Fruit fly (Drosophila melanogaster) whole organism, embryonic: ENCODE measurements around the gene CG31459.

ENCODE experiments used
- Antp ChIP-seq: fragments of 200-800 bp; sonication (Bioruptor generic); optimal IDR thresholded peaks from 3 replicates; lab custom pipeline; 2016; ENCODE audit warnings: missing biosample characterization, missing genetic modification characterization
- B-H2 ChIP-seq: fragments of 200-800 bp; sonication (Bioruptor generic); optimal IDR thresholded peaks from 2 replicates; lab custom pipeline; 2018; ENCODE audit warnings: missing biosample characterization, mild to moderate bottlenecking, missing genetic modification characterization
- Bgb ChIP-seq: fragments of 200-800 bp; sonication (Bioruptor generic); IDR thresholded peaks from 2 replicates; pipeline ENCODE4 v1.3.6; 2022; ENCODE audit warnings: missing biosample characterization, missing genetic modification characterization; ENCODE audit not compliant: partially characterized antibody
- CG10462 ChIP-seq: fragments of 200-800 bp; sonication (Bioruptor generic); optimal IDR thresholded peaks from 2 replicates; lab custom pipeline; 2016; ENCODE audit warnings: missing biosample characterization, missing genetic modification characterization
- CG11504 ChIP-seq: fragments of 200-800 bp; sonication (Bioruptor generic); optimal IDR thresholded peaks from 3 replicates; lab custom pipeline; 2019; ENCODE audit warnings: missing biosample characterization, mild to moderate bottlenecking, missing genetic modification characterization, moderate library complexity
- CG12236 ChIP-seq: fragments of 200-800 bp; sonication (Bioruptor generic); optimal IDR thresholded peaks from 2 replicates; lab custom pipeline; 2016; ENCODE audit warnings: missing biosample characterization, missing genetic modification characterization
- CG12769 ChIP-seq: fragments of 200-800 bp; sonication (Bioruptor generic); optimal IDR thresholded peaks from 2 replicates; lab custom pipeline; 2019; ENCODE audit warnings: missing biosample characterization, mild to moderate bottlenecking, missing genetic modification characterization, moderate library complexity
- CG13123 ChIP-seq: fragments of 200-800 bp; sonication (Bioruptor generic); optimal IDR thresholded peaks from 2 replicates; lab custom pipeline; 2016; ENCODE audit warnings: missing biosample characterization, missing genetic modification characterization
- CG14050 ChIP-seq: fragments of 200-800 bp; sonication (Bioruptor generic); IDR thresholded peaks from 3 replicates; pipeline ENCODE4 v1.3.6; 2022; ENCODE audit warnings: missing biosample characterization, missing genetic modification characterization
- CG16813 ChIP-seq: fragments of 200-800 bp; sonication (Bioruptor generic); IDR thresholded peaks from 3 replicates; pipeline ENCODE4 v1.3.6; 2022; ENCODE audit warnings: missing biosample characterization, missing genetic modification characterization; ENCODE audit not compliant: partially characterized antibody
- CG17802 ChIP-seq: fragments of 200-800 bp; sonication (Bioruptor generic); optimal IDR thresholded peaks from 2 replicates; lab custom pipeline; 2018; ENCODE audit warnings: missing biosample characterization, mild to moderate bottlenecking, missing genetic modification characterization, moderate library complexity
- CG2875 ChIP-seq: fragments of 200-800 bp; sonication (Bioruptor generic); optimal IDR thresholded peaks from 2 replicates; lab custom pipeline; 2017; ENCODE audit warnings: missing biosample characterization, mild to moderate bottlenecking, missing genetic modification characterization, missing genetic modification reagents
- CG3281 ChIP-seq: fragments of 200-800 bp; sonication (Bioruptor generic); optimal IDR thresholded peaks from 3 replicates; lab custom pipeline; 2017; ENCODE audit warnings: missing biosample characterization, mild to moderate bottlenecking, missing genetic modification characterization
- CG4617 ChIP-seq: fragments of 200-800 bp; sonication (Bioruptor generic); optimal IDR thresholded peaks from 3 replicates; lab custom pipeline; 2016; ENCODE audit warnings: missing biosample characterization, missing genetic modification characterization, borderline replicate concordance
- CG4854 ChIP-seq: fragments of 200-800 bp; sonication (Bioruptor generic); optimal IDR thresholded peaks from 2 replicates; lab custom pipeline; 2016; ENCODE audit warnings: missing biosample characterization, missing genetic modification characterization, inconsistent platforms
- CG6654 ChIP-seq: fragments of 200-800 bp; sonication (Bioruptor generic); optimal IDR thresholded peaks from 2 replicates; lab custom pipeline; 2017; ENCODE audit warnings: missing biosample characterization, mild to moderate bottlenecking, missing genetic modification characterization
- CG7271 ChIP-seq: fragments of 200-800 bp; sonication (Bioruptor generic); optimal IDR thresholded peaks from 2 replicates; lab custom pipeline; 2018; ENCODE audit warnings: missing biosample characterization, mild to moderate bottlenecking, missing genetic modification characterization, moderate library complexity
- CG8388 ChIP-seq: fragments of 200-800 bp; sonication (Bioruptor generic); optimal IDR thresholded peaks from 2 replicates; lab custom pipeline; 2019; ENCODE audit warnings: missing biosample characterization, mild to moderate bottlenecking, missing genetic modification characterization, moderate library complexity
- CG9215 ChIP-seq: fragments of 200-800 bp; sonication (Bioruptor generic); IDR thresholded peaks from 2 replicates; pipeline ENCODE4 v1.3.6; 2022; ENCODE audit warnings: missing biosample characterization, missing genetic modification characterization
- CG9797 ChIP-seq: fragments of 200-800 bp; sonication (Bioruptor generic); optimal IDR thresholded peaks from 3 replicates; lab custom pipeline; 2018; ENCODE audit warnings: missing biosample characterization, mild to moderate bottlenecking, missing genetic modification characterization
- D ChIP-seq, 2 experiments: fragments of 200-800 bp in 1 of 2; fragments of >200 bp in 1 of 2; sonication (Bioruptor generic) in 1 of 2; optimal IDR thresholded peaks; 2 replicates in 1 of 2; 3 replicates in 1 of 2; lab custom pipeline; 2017; ENCODE audit warnings: mild to moderate bottlenecking in 1 of 2, missing biosample characterization in 1 of 2, missing genetic modification characterization in 1 of 2, missing genetic modification reagents in 1 of 2
- Fer2 ChIP-seq: fragments of 200-800 bp; sonication (Bioruptor generic); optimal IDR thresholded peaks from 2 replicates; lab custom pipeline; 2018; ENCODE audit warnings: missing biosample characterization, mild to moderate bottlenecking, missing genetic modification characterization, moderate library complexity
- Fer3 ChIP-seq: fragments of 200-800 bp; sonication (Bioruptor generic); optimal IDR thresholded peaks from 2 replicates; lab custom pipeline; 2018; ENCODE audit warnings: missing biosample characterization, mild to moderate bottlenecking, missing genetic modification characterization, moderate library complexity
- Hr3 ChIP-seq: fragments of 200-800 bp; sonication (Bioruptor generic); optimal IDR thresholded peaks from 3 replicates; lab custom pipeline; 2016; ENCODE audit warnings: missing biosample characterization, missing genetic modification characterization
- MBD-R2 ChIP-seq: fragments of 200-800 bp; sonication (Bioruptor generic); IDR thresholded peaks from 2 replicates; pipeline ENCODE4 v1.3.6; 2022; ENCODE audit warnings: missing biosample characterization, missing genetic modification characterization
- Meics ChIP-seq: fragments of 200-800 bp; sonication (Bioruptor generic); optimal IDR thresholded peaks from 2 replicates; lab custom pipeline; 2017; ENCODE audit warnings: missing biosample characterization, mild to moderate bottlenecking, missing genetic modification characterization
- Oaz ChIP-seq: fragments of 200-800 bp; sonication (Bioruptor generic); IDR thresholded peaks from 2 replicates; pipeline ENCODE4 v1.3.6; 2022; ENCODE audit warnings: missing biosample characterization, missing genetic modification characterization
- Opbp ChIP-seq: fragments of 200-800 bp; sonication (Bioruptor generic); IDR thresholded peaks from 3 replicates; pipeline ENCODE4 v1.3.6; 2022; ENCODE audit warnings: missing biosample characterization, missing genetic modification characterization; ENCODE audit not compliant: partially characterized antibody
- Scr ChIP-seq: fragments of 200-800 bp; sonication (Bioruptor generic); IDR thresholded peaks from 2 replicates; pipeline ENCODE4 v1.3.6; 2022; ENCODE audit warnings: missing biosample characterization, missing genetic modification characterization; ENCODE audit not compliant: partially characterized antibody
- bab2 ChIP-seq: fragments of 200-800 bp; sonication (Bioruptor generic); optimal IDR thresholded peaks from 2 replicates; lab custom pipeline; 2016; ENCODE audit warnings: missing biosample characterization, missing genetic modification characterization
- chif ChIP-seq, 2 experiments: fragments of 200-800 bp; sonication (Bioruptor generic); optimal IDR thresholded peaks; 3 replicates each; lab custom pipeline; 2016; ENCODE audit warnings: missing biosample characterization in 2 of 2, missing genetic modification characterization in 2 of 2
- chinmo ChIP-seq: fragments of 200-800 bp; sonication (Bioruptor generic); IDR thresholded peaks from 4 replicates; pipeline ENCODE4 v1.3.6; 2022; ENCODE audit warnings: missing biosample characterization, missing genetic modification characterization; ENCODE audit not compliant: partially characterized antibody
- croc ChIP-seq: fragments of 200-800 bp; sonication (Bioruptor generic); conservative IDR thresholded peaks from 3 replicates; pipeline ENCODE4 v1.3.6; 2022; ENCODE audit warnings: missing biosample characterization, missing genetic modification characterization
- emc ChIP-seq: fragments of 200-800 bp; sonication (Bioruptor generic); optimal IDR thresholded peaks from 2 replicates; lab custom pipeline; 2016; ENCODE audit warnings: missing biosample characterization, missing genetic modification characterization
- fu2 ChIP-seq: fragments of 200-800 bp; sonication (Bioruptor generic); optimal IDR thresholded peaks from 2 replicates; lab custom pipeline; 2016; ENCODE audit warnings: missing biosample characterization, missing genetic modification characterization
- gce ChIP-seq: fragments of 200-800 bp; sonication (Bioruptor generic); IDR thresholded peaks from 3 replicates; pipeline ENCODE4 v1.3.6; 2022; ENCODE audit warnings: missing biosample characterization, missing genetic modification characterization
- gfzf ChIP-seq: fragments of 200-800 bp; sonication (Bioruptor generic); optimal IDR thresholded peaks from 2 replicates; lab custom pipeline; 2016; ENCODE audit warnings: missing biosample characterization, mild to moderate bottlenecking, missing genetic modification characterization, moderate library complexity
- gro ChIP-seq: fragments of 200-800 bp; sonication (Bioruptor generic); optimal IDR thresholded peaks from 2 replicates; lab custom pipeline; 2016; ENCODE audit warnings: missing biosample characterization, missing genetic modification characterization
- mld ChIP-seq: fragments of 200-800 bp; sonication (Bioruptor generic); IDR thresholded peaks from 3 replicates; pipeline ENCODE4 v1.3.6; 2022; ENCODE audit warnings: missing biosample characterization, missing genetic modification characterization; ENCODE audit not compliant: partially characterized antibody
- nom ChIP-seq: fragments of 200-800 bp; sonication (Bioruptor generic); optimal IDR thresholded peaks from 2 replicates; lab custom pipeline; 2017; ENCODE audit warnings: missing biosample characterization, missing genetic modification characterization, mild to moderate bottlenecking, moderate library complexity, missing genetic modification reagents
- org-1 ChIP-seq: fragments of 200-800 bp; sonication (Bioruptor generic); optimal IDR thresholded peaks from 2 replicates; lab custom pipeline; 2017; ENCODE audit warnings: missing biosample characterization, missing genetic modification characterization
- peb ChIP-seq: fragments of 200-800 bp; sonication (Bioruptor generic); IDR thresholded peaks from 2 replicates; pipeline ENCODE4 v1.3.6; 2022; ENCODE audit warnings: missing biosample characterization, missing genetic modification characterization
- phol ChIP-seq: fragments of 200-800 bp; sonication (Bioruptor generic); optimal IDR thresholded peaks from 3 replicates; lab custom pipeline; 2018; ENCODE audit warnings: missing biosample characterization, mild to moderate bottlenecking, missing genetic modification characterization, moderate library complexity
- sim ChIP-seq: fragments of 200-800 bp; sonication (Bioruptor generic); IDR thresholded peaks from 2 replicates; pipeline ENCODE4 v1.3.6; 2022; ENCODE audit warnings: missing biosample characterization, missing genetic modification characterization
- so ChIP-seq: fragments of 200-800 bp; sonication (Bioruptor generic); IDR thresholded peaks from 3 replicates; pipeline ENCODE4 v1.3.6; 2022; ENCODE audit warnings: missing biosample characterization, missing genetic modification characterization
- tap ChIP-seq: fragments of 200-800 bp; optimal IDR thresholded peaks from 3 replicates; lab custom pipeline; 2019; ENCODE audit warnings: missing biosample characterization, mild to moderate bottlenecking, missing genetic modification characterization, moderate library complexity
- tgo ChIP-seq: fragments of 200-800 bp; sonication (Bioruptor generic); IDR thresholded peaks from 3 replicates; pipeline ENCODE4 v1.3.6; 2022; ENCODE audit warnings: missing biosample characterization, missing genetic modification characterization
- zfh1 ChIP-seq: fragments of 200-800 bp; sonication (Bioruptor generic); IDR thresholded peaks from 3 replicates; pipeline ENCODE4 v1.3.6; 2022; ENCODE audit warnings: missing biosample characterization, missing genetic modification characterization

CG31459 gene

DNA sequence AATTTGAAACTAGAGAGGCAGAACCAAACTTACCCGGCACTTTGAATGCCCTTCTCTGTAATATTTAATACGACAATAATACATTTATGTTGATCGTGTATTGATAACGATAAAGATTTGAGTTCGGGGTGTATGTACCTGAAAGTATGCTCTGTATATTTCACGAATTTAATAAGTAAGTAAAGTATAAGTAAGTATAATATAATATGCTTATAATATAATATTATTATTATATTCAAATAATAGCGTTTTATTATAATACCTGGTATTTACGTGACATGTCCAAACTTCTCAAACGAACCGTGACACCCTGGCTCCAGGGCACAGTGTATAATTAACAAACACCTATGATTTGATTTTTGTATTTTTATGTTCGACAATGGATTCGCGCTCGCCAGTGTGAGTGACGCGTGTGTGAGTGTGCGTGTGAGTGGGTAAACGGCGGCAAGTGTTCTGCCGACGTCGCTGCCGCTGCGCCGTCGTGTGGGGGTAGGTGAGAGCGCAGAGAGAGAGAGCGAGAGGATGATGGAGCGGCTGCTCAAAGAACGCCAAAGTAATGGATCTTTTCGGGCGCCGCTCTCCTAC is 49.0 kb downstream of the CG31459 start (continued):
- TF ChIP-seq CG4617 (GFP tag; lab: Kevin White, UChicago) (no peak), gro (GFP tag; lab: Kevin White, UChicago) (peak; percentile 16), CG2875 (GFP tag; lab: Kevin White, UChicago) (peak; percentile 40), CG14050 (GFP tag; lab: Robert Waterston, UW) (peak; percentile 20; the same call in 1 of the 3 replicates), CG6654 (GFP tag; lab: Kevin White, UChicago) (peak; percentile 69), chif (GFP tag; optimal IDR thresholded peaks at IDR 0.05; lab: Kevin White, UChicago) (no peak), CG4854 (GFP tag; lab: Kevin White, UChicago) (no peak), CG11504 (tag; lab: Kevin White, UChicago) (peak; percentile 87), Fer2 (tag; lab: Kevin White, UChicago) (peak; percentile 49), CG9215 (GFP tag; lab: Robert Waterston, UW) (peak; percentile 69), croc (GFP tag; lab: Robert Waterston, UW) (no peak; the same call in 2 of the 3 replicates), MBD-R2 (GFP tag; lab: Robert Waterston, UW) (peak; percentile 36; the same call in 1 of the 2 replicates), so (GFP tag; lab: Robert Waterston, UW) (no peak; the same call in 1 of the 3 replicates), D (optimal IDR thresholded peaks at IDR 0.05; lab: Kevin White, UChicago) (no peak), D (GFP tag; optimal IDR thresholded peaks at IDR 0.05; lab: Kevin White, UChicago) (peak; percentile 67), tgo (GFP tag; lab: Robert Waterston, UW) (peak; percentile 55; the same call in 2 of the 3 replicates), gfzf (GFP tag; lab: Kevin White, UChicago) (no peak), bab2 (GFP tag; lab: Kevin White, UChicago) (no peak), tap (tag; lab: Kevin White, UChicago) (peak; percentile 67), emc (GFP tag; lab: Kevin White, UChicago) (peak; percentile 12), CG16813 (no peak), Bgb (GFP tag; lab: Robert Waterston, UW) (no peak), phol (peak; percentile 78), Antp (GFP tag; lab: Kevin White, UChicago) (no peak), CG12236 (GFP tag; lab: Kevin White, UChicago) (no peak), CG12769 (peak; percentile 32), Hr3 (GFP tag; lab: Kevin White, UChicago) (peak; percentile 67), Oaz (GFP tag; lab: Robert Waterston, UW) (no peak), Scr (GFP tag; lab: Robert Waterston, UW) (no peak), CG17802 (no peak), CG8388 (peak; percentile 54), CG7271 (no peak), fu2 (no peak), sim (GFP tag; lab: Robert Waterston, UW) (0 out of 2 replicates have a peak, but pooled peaks have one; percentile 6), CG9797 (no peak), B-H2 (GFP tag; lab: Kevin White, UChicago) (peak; percentile 13), gce (GFP tag; lab: Robert Waterston, UW) (no peak), CG13123 (GFP tag; lab: Kevin White, UChicago) (no peak), zfh1 (GFP tag; lab: Robert Waterston, UW) (no peak), CG3281 (GFP tag; lab: Kevin White, UChicago) (peak; percentile 92), CG10462 (GFP tag; lab: Kevin White, UChicago) (no peak), mld (GFP tag; lab: Robert Waterston, UW) (no peak), Opbp (GFP tag; lab: Robert Waterston, UW) (no peak), nom (GFP tag; lab: Kevin White, UChicago) (no peak), Fer3 (tag; lab: Kevin White, UChicago) (peak; percentile 86), chinmo (peak; percentile 69; the same call in 3 of the 4 replicates), org-1 (GFP tag; lab: Kevin White, UChicago) (peak; percentile 65), peb (GFP tag; lab: Robert Waterston, UW) (0 out of 2 replicates have a peak, but pooled peaks have one; percentile 36), Meics (peak; percentile 92)
